Worm (Caenorhabditis elegans) whole organism, L4 larva: ENCODE results near the gene srv-19.

Source experiments
- T20F7.1 ChIP-seq: fragments of 200-800 bp; sonication (Bioruptor generic); optimal IDR thresholded peaks from 2 replicates; lab custom pipeline; 2018; ENCODE audit warnings: mild to moderate bottlenecking, missing genetic modification characterization, missing compliant biosample characterization
- ZK546.5 ChIP-seq, 2 experiments: sonication (generic microtip); optimal IDR thresholded peaks; 2 replicates each; lab custom pipeline; 2017; ENCODE audit warnings: missing biosample characterization in 2 of 2, missing genetic modification characterization in 2 of 2
- ama-1 ChIP-seq: fragments of 150-350 bp; optimal IDR thresholded peaks from 2 replicates; lab custom pipeline; 2014; ENCODE audit warnings: inconsistent platforms, mixed read lengths
- lin-13 ChIP-seq: fragments of 150-350 bp; optimal IDR thresholded peaks from 2 replicates; lab custom pipeline; 2014; ENCODE audit warnings: missing biosample characterization, missing genetic modification reagents, missing genetic modification characterization
- lin-39 ChIP-seq: fragments of 150-350 bp; optimal IDR thresholded peaks from 2 replicates; lab custom pipeline; 2014; ENCODE audit warnings: missing biosample characterization, missing genetic modification reagents, missing genetic modification characterization
- lsy-2 ChIP-seq, 2 experiments: fragments of 150-350 bp in 1 of 2; sonication (generic microtip) in 1 of 2; optimal IDR thresholded peaks; 2 replicates each; lab custom pipeline; 2014 to 2017; ENCODE audit warnings: missing biosample characterization in 2 of 2, missing genetic modification characterization in 2 of 2
- mdt-29 ChIP-seq: fragments of 200-800 bp; sonication (Bioruptor generic); IDR thresholded peaks from 2 replicates; pipeline ENCODE4 v1.3.6; 2022; ENCODE audit warnings: missing genetic modification reagents, missing genetic modification characterization, missing compliant biosample characterization
- nhr-28 ChIP-seq: fragments of 150-350 bp; optimal IDR thresholded peaks from 2 replicates; lab custom pipeline; 2014; ENCODE audit warnings: missing biosample characterization, missing genetic modification characterization
- pha-4 ChIP-seq, 2 experiments: fragments of 150-350 bp in 1 of 2; fragments of 200-800 bp in 1 of 2; sonication (Bioruptor generic) in 1 of 2; IDR thresholded peaks in 1 of 2; optimal IDR thresholded peaks in 1 of 2; 2 replicates each; pipeline versions ENCODE4 v1.3.6 to Lab custom; 2014 to 2022; ENCODE audit warnings: missing genetic modification characterization in 2 of 2, missing genetic modification reagents in 2 of 2, missing biosample characterization in 1 of 2, missing compliant biosample characterization in 1 of 2
- skn-1 ChIP-seq: fragments of 150-350 bp; optimal IDR thresholded peaks from 2 replicates; lab custom pipeline; 2014; ENCODE audit warnings: missing biosample characterization, missing genetic modification characterization

DNA sequence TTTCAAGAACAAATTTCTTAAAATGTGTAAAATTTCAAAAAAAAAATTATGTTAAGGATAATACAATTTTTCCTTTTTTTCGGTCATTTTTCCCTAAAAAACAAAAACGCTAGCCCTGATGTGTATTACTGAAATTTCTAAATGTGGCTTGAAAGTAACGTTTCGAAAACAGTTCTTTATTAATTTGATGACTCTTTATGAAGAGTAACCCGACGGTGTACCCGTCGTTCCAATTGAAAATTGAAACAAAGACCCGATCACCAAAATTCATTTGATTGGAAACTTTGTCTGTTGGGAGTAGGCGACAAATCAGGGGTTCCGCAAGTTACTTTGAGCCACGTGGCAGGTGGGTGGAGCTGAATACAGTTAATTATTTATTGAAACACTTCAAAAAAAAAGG is 40.9 kb downstream of the srv-19 start:
- TF ChIP-seq ama-1 (lab: Kevin White, UChicago) (no peak), T20F7.1 (no peak), pha-4 (GFP tag; IDR thresholded peaks at IDR 0.05; lab: Robert Waterston, UW) (no peak), pha-4 (tag; optimal IDR thresholded peaks at IDR 0.05; lab: Kevin White, UChicago) (no peak), nhr-28 (tag; lab: Kevin White, UChicago) (no peak), lsy-2 (tag; optimal IDR thresholded peaks at IDR 0.05; lab: Kevin White, UChicago) (no peak), skn-1 (tag; lab: Kevin White, UChicago) (no peak), mdt-29 (GFP tag; lab: Robert Waterston, UW) (no peak), lin-13 (GFP tag; lab: Kevin White, UChicago) (no peak), lin-39 (no peak), ZK546.5 (tag; optimal IDR thresholded peaks at IDR 0.05; lab: Kevin White, UChicago) (no peak)
